Worm (Caenorhabditis elegans): ENCODE measurements around the gene C17B7.14.

- TF ChIP-seq pha-4 (tag; optimal IDR thresholded peaks at IDR 0.05) (no peak), pqm-1 (tag; optimal IDR thresholded peaks at IDR 0.05) (no peak), Y22D7AL.16 (tag; optimal IDR thresholded peaks at IDR 0.05) (no peak), dve-1 (tag; optimal IDR thresholded peaks at IDR 0.05) (no peak), rnt-1 (tag; optimal IDR thresholded peaks at IDR 0.05) (no peak), nfya-1 (tag; optimal IDR thresholded peaks at IDR 0.05) (no peak)
Observed at ce11 chrV:3358267-3358666, 37.9 kb upstream of the C17B7.14 start, which contains the start of gene C04E12.5.
